Fruit fly (Drosophila melanogaster): ENCODE data around the gene CG7990.

Gene CG7990

dm6 chrX:19243379-19243834, 41.6 kb upstream of the CG7990 start, which contains the start of gene CG7889 (continued):
- no peak for TF ChIP-seq Kr (GFP tag; optimal IDR thresholded peaks at IDR 0.05)
- TF ChIP-seq Bgb (GFP tag; IDR thresholded peaks at IDR 0.05; ENCODE audit: partially characterized antibody), result no peak
- TF ChIP-seq gem (tag; optimal IDR thresholded peaks at IDR 0.05), result peak; percentile 17
- TF ChIP-seq Ptx1 (GFP tag; IDR thresholded peaks at IDR 0.05), result 0 out of 2 replicates have a peak, but pooled peaks have one; percentile 34
- no peak for TF ChIP-seq usp (GFP tag; optimal IDR thresholded peaks at IDR 0.05)
- peak; percentile 16 for TF ChIP-seq CG12769 (tag; optimal IDR thresholded peaks at IDR 0.05)
- no peak for TF ChIP-seq zf30C (GFP tag; optimal IDR thresholded peaks at IDR 0.05)
- no peak for TF ChIP-seq B-H1 (GFP tag; IDR thresholded peaks at IDR 0.05)
- TF ChIP-seq CG11093 (GFP tag; IDR thresholded peaks at IDR 0.05), result no peak
- no peak for TF ChIP-seq CG8089 (GFP tag; optimal IDR thresholded peaks at IDR 0.05)
- TF ChIP-seq phol (tag; optimal IDR thresholded peaks at IDR 0.05), result peak; percentile 40
- TF ChIP-seq Xrp1 (GFP tag; IDR thresholded peaks at IDR 0.05), result peak; percentile 26; the same call in 1 of the 2 replicates
- peak; percentile 26; the same call in 1 of the 2 replicates for TF ChIP-seq CG14014 (GFP tag; IDR thresholded peaks at IDR 0.05)
- no peak for TF ChIP-seq crc (GFP tag; optimal IDR thresholded peaks at IDR 0.05)
- no peak for TF ChIP-seq ERR (GFP tag; optimal IDR thresholded peaks at IDR 0.05)
- peak; percentile 22 for TF ChIP-seq CG1233 (GFP tag; optimal IDR thresholded peaks at IDR 0.05)
- TF ChIP-seq CG32532 (GFP tag; IDR thresholded peaks at IDR 0.05), result no peak
- no peak for TF ChIP-seq trh (GFP tag; optimal IDR thresholded peaks at IDR 0.05)
- no peak for TF ChIP-seq unpg (GFP tag; optimal IDR thresholded peaks at IDR 0.05)
- peak; percentile 30 for TF ChIP-seq BtbVII (GFP tag; optimal IDR thresholded peaks at IDR 0.05)
- TF ChIP-seq nerfin-1 (tag; optimal IDR thresholded peaks at IDR 0.05), result no peak
- no peak for TF ChIP-seq vfl (GFP tag; optimal IDR thresholded peaks at IDR 0.05)
- peak; percentile 70 for TF ChIP-seq CG3995 (GFP tag; optimal IDR thresholded peaks at IDR 0.05)
- peak; percentile 9 for TF ChIP-seq CG6765 (GFP tag; optimal IDR thresholded peaks at IDR 0.05)
- TF ChIP-seq ci (GFP tag; IDR thresholded peaks at IDR 0.05), result peak; percentile 46; the same call in 1 of the 3 replicates
- no peak for TF ChIP-seq mld (GFP tag; IDR thresholded peaks at IDR 0.05; ENCODE audit: partially characterized antibody)
- TF ChIP-seq zen2 (GFP tag; IDR thresholded peaks at IDR 0.05; ENCODE audit: partially characterized antibody), result no peak
- no peak for TF ChIP-seq jigr1 (GFP tag; IDR thresholded peaks at IDR 0.05)
- no peak for TF ChIP-seq yki (optimal IDR thresholded peaks at IDR 0.05)
- TF ChIP-seq NK7.1 (GFP tag; optimal IDR thresholded peaks at IDR 0.05), result no peak
- TF ChIP-seq CG4424 (GFP tag; optimal IDR thresholded peaks at IDR 0.05), result peak; percentile 58
- no peak for TF ChIP-seq hth (optimal IDR thresholded peaks at IDR 0.05)
- peak; percentile 6 for TF ChIP-seq CG1647 (GFP tag; optimal IDR thresholded peaks at IDR 0.05)
- TF ChIP-seq ara (GFP tag; IDR thresholded peaks at IDR 0.05), result no peak
- TF ChIP-seq stwl (tag; optimal IDR thresholded peaks at IDR 0.05), result peak; percentile 15
- peak; percentile 45 for TF ChIP-seq pzg (GFP tag; optimal IDR thresholded peaks at IDR 0.05)
- no peak for TF ChIP-seq CG12071 (GFP tag; optimal IDR thresholded peaks at IDR 0.05)
- TF ChIP-seq sr (GFP tag; IDR thresholded peaks at IDR 0.05), result no peak
- peak; percentile 27 for TF ChIP-seq CG2120 (GFP tag; optimal IDR thresholded peaks at IDR 0.05)
- TF ChIP-seq Blimp-1 (GFP tag; optimal IDR thresholded peaks at IDR 0.05), result peak; percentile 79
- TF ChIP-seq HmgZ (tag; optimal IDR thresholded peaks at IDR 0.05), result peak; percentile 12
- TF ChIP-seq Atf3 (GFP tag; optimal IDR thresholded peaks at IDR 0.05), result no peak
- TF ChIP-seq ato (GFP tag; IDR thresholded peaks at IDR 0.05; ENCODE audit: partially characterized antibody), result no peak
- TF ChIP-seq ap (GFP tag; IDR thresholded peaks at IDR 0.05), result 0 out of 2 replicates have a peak, but pooled peaks have one; percentile 14
- no peak for TF ChIP-seq TFAM (GFP tag; optimal IDR thresholded peaks at IDR 0.05)
- TF ChIP-seq Rx (GFP tag; IDR thresholded peaks at IDR 0.05), result no peak
- TF ChIP-seq nerfin-2 (GFP tag; IDR thresholded peaks at IDR 0.05; ENCODE audit: partially characterized antibody), result no peak
- TF ChIP-seq CG7987 (GFP tag; optimal IDR thresholded peaks at IDR 0.05), result no peak
- TF ChIP-seq wek (GFP tag; optimal IDR thresholded peaks at IDR 0.05), result peak; percentile 89
- TF ChIP-seq CG1603 (tag; optimal IDR thresholded peaks at IDR 0.05), result peak; percentile 64
- TF ChIP-seq Dip3 (GFP tag; optimal IDR thresholded peaks at IDR 0.05), result peak; percentile 33
- TF ChIP-seq CG3847 (GFP tag; IDR thresholded peaks at IDR 0.05), result no peak

Data from whole organism, embryonic.